Worm (Caenorhabditis elegans) whole organism, midembryonic: ENCODE measurements around the gene col-93.
A peak's percentile ranks its signal among the peaks of the same experiment; 100 is the strongest.

Experiments
- T22C8.4 ChIP-seq: fragments of 200-800 bp; sonication (Bioruptor generic); IDR thresholded peaks from 2 replicates; pipeline ENCODE4 v1.3.6; 2022; ENCODE audit warnings: missing genetic modification characterization, missing compliant biosample characterization
- cog-1 ChIP-seq: sonication (generic microtip); optimal IDR thresholded peaks from 2 replicates; lab custom pipeline; 2016; ENCODE audit warnings: missing genetic modification characterization, missing compliant biosample characterization
- flt-1 ChIP-seq: fragments of 200-800 bp; sonication (Bioruptor generic); IDR thresholded peaks from 2 replicates; pipeline ENCODE4 v1.3.6; 2022; ENCODE audit warnings: missing genetic modification characterization, missing compliant biosample characterization
- klf-2 ChIP-seq: fragments of 200-800 bp; sonication (Bioruptor generic); conservative IDR thresholded peaks from 2 replicates; pipeline ENCODE4 v1.3.6; 2022; ENCODE audit warnings: missing genetic modification reagents, missing genetic modification characterization, missing compliant biosample characterization
- med-1 ChIP-seq: sonication (generic microtip); optimal IDR thresholded peaks from 2 replicates; lab custom pipeline; 2017; ENCODE audit warnings: missing genetic modification characterization, mild to moderate bottlenecking, missing compliant biosample characterization, antibody characterized with exemption, missing genetic modification reagents; ENCODE audit not compliant: insufficient read depth
- ref-1 ChIP-seq: fragments of 200-800 bp; sonication (Bioruptor generic); conservative IDR thresholded peaks from 2 replicates; pipeline ENCODE4 v1.3.6; 2022; ENCODE audit warnings: missing genetic modification reagents, missing genetic modification characterization, missing compliant biosample characterization
- tab-1 ChIP-seq: fragments of 200-800 bp; sonication (Bioruptor generic); IDR thresholded peaks from 2 replicates; pipeline ENCODE4 v1.3.6; 2022; ENCODE audit warnings: missing genetic modification characterization, missing compliant biosample characterization
- ztf-23 ChIP-seq: fragments of 200-800 bp; sonication (Bioruptor generic); IDR thresholded peaks from 2 replicates; pipeline ENCODE4 v1.3.6; 2022; ENCODE audit warnings: missing genetic modification reagents, missing genetic modification characterization, missing compliant biosample characterization
- ztf-29 ChIP-seq: fragments of 200-800 bp; sonication (Bioruptor generic); IDR thresholded peaks from 2 replicates; pipeline ENCODE4 v1.3.6; 2022; ENCODE audit warnings: missing genetic modification reagents, missing genetic modification characterization, missing compliant biosample characterization

Gene col-93

ce11 chrIII:11008869-11009268 is 23.5 kb upstream of the col-93 start, which contains the start of gene exos-1:
Gene exos-1 (plus strand): TSS chrIII:11009043.
- TF ChIP-seq flt-1 (GFP tag; lab: Robert Waterston, UW) (no peak), ztf-29 (GFP tag; lab: Robert Waterston, UW) (no peak), cog-1 (tag; lab: Kevin White, UChicago) (no peak), T22C8.4 (GFP tag; lab: Robert Waterston, UW) (no peak), klf-2 (GFP tag; lab: Robert Waterston, UW) (no peak), ref-1 (GFP tag; lab: Robert Waterston, UW) (no peak), tab-1 (GFP tag; lab: Robert Waterston, UW) (no peak), med-1 (GFP tag; lab: Kevin White, UChicago) (no peak), ztf-23 (GFP tag; lab: Robert Waterston, UW) (no peak)

- TF ChIP-seq ztf-29 (GFP tag; lab: Robert Waterston, UW) (no peak), tab-1 (GFP tag; lab: Robert Waterston, UW) (no peak), T22C8.4 (GFP tag; lab: Robert Waterston, UW) (0 out of 2 replicates have a peak, but pooled peaks have one; percentile 38), med-1 (GFP tag; lab: Kevin White, UChicago) (no peak), ztf-23 (GFP tag; lab: Robert Waterston, UW) (peak; percentile 72), klf-2 (GFP tag; lab: Robert Waterston, UW) (no peak), ref-1 (GFP tag; lab: Robert Waterston, UW) (no peak), flt-1 (GFP tag; lab: Robert Waterston, UW) (peak; percentile 72), cog-1 (tag; lab: Kevin White, UChicago) (peak; percentile 4)
Observed at ce11 chrIII:11007552-11008272, 22.3 kb upstream of the col-93 start, which contains the start of the genes fipr-17 and Y48A6B.3. Gene fipr-17 (minus strand): TSS chrIII:11007602. Gene Y48A6B.3 (plus strand): TSS chrIII:11008222.

ce11 chrIII:11002808-11003207 is 17.4 kb upstream of the col-93 start:
- TF ChIP-seq med-1 (GFP tag; lab: Kevin White, UChicago), result no peak
- no peak for TF ChIP-seq tab-1 (GFP tag; lab: Robert Waterston, UW)
- no peak for TF ChIP-seq T22C8.4 (GFP tag; lab: Robert Waterston, UW)
- TF ChIP-seq flt-1 (GFP tag; lab: Robert Waterston, UW), result no peak
- no peak for TF ChIP-seq ref-1 (GFP tag; lab: Robert Waterston, UW)
- TF ChIP-seq cog-1 (tag; lab: Kevin White, UChicago), result no peak
- no peak for TF ChIP-seq ztf-23 (GFP tag; lab: Robert Waterston, UW)
- no peak for TF ChIP-seq ztf-29 (GFP tag; lab: Robert Waterston, UW)
- no peak for TF ChIP-seq klf-2 (GFP tag; lab: Robert Waterston, UW)

- TF ChIP-seq cog-1 (tag; lab: Kevin White, UChicago) (no peak), T22C8.4 (GFP tag; lab: Robert Waterston, UW) (no peak), med-1 (GFP tag; lab: Kevin White, UChicago) (no peak), tab-1 (GFP tag; lab: Robert Waterston, UW) (no peak), ztf-29 (GFP tag; lab: Robert Waterston, UW) (no peak), ref-1 (GFP tag; lab: Robert Waterston, UW) (no peak), klf-2 (GFP tag; lab: Robert Waterston, UW) (no peak), ztf-23 (GFP tag; lab: Robert Waterston, UW) (no peak), flt-1 (GFP tag; lab: Robert Waterston, UW) (no peak)
Observed at ce11 chrIII:10995156-10995555, 9.7 kb upstream of the col-93 start, which contains the start of gene dmsr-5. Gene dmsr-5 (minus strand): TSS chrIII:10995256.

ce11 chrIII:10994085-10994484 is 8.7 kb upstream of the col-93 start:
- TF ChIP-seq ztf-23 (GFP tag; lab: Robert Waterston, UW) (no peak), flt-1 (GFP tag; lab: Robert Waterston, UW) (no peak), T22C8.4 (GFP tag; lab: Robert Waterston, UW) (no peak), ref-1 (GFP tag; lab: Robert Waterston, UW) (no peak), tab-1 (GFP tag; lab: Robert Waterston, UW) (no peak), cog-1 (tag; lab: Kevin White, UChicago) (no peak), klf-2 (GFP tag; lab: Robert Waterston, UW) (no peak), ztf-29 (GFP tag; lab: Robert Waterston, UW) (no peak), med-1 (GFP tag; lab: Kevin White, UChicago) (no peak)

ce11 chrIII:10989491-10990032 is 4.2 kb upstream of the col-93 start:
- TF ChIP-seq T22C8.4 (GFP tag; lab: Robert Waterston, UW) (peak; percentile 92), tab-1 (GFP tag; lab: Robert Waterston, UW) (peak; percentile 94), ztf-29 (GFP tag; lab: Robert Waterston, UW) (peak; percentile 93), med-1 (GFP tag; lab: Kevin White, UChicago) (peak; percentile 66), flt-1 (GFP tag; lab: Robert Waterston, UW) (peak; percentile 96), ref-1 (GFP tag; lab: Robert Waterston, UW) (peak; percentile 91), ztf-23 (GFP tag; lab: Robert Waterston, UW) (peak; percentile 97), cog-1 (tag; lab: Kevin White, UChicago) (peak; percentile 96), klf-2 (GFP tag; lab: Robert Waterston, UW) (peak; percentile 96)

ce11 chrIII:10987561-10988184 is 2.3 kb upstream of the col-93 start, which contains the start of gene col-94:
Gene col-94 (minus strand): TSS chrIII:10987873.
- TF ChIP-seq T22C8.4 (GFP tag; lab: Robert Waterston, UW) (no peak), ztf-29 (GFP tag; lab: Robert Waterston, UW) (no peak), cog-1 (tag; lab: Kevin White, UChicago) (no peak), tab-1 (GFP tag; lab: Robert Waterston, UW) (no peak), flt-1 (GFP tag; lab: Robert Waterston, UW) (no peak), med-1 (GFP tag; lab: Kevin White, UChicago) (no peak), ztf-23 (GFP tag; lab: Robert Waterston, UW) (no peak), klf-2 (GFP tag; lab: Robert Waterston, UW) (no peak), ref-1 (GFP tag; lab: Robert Waterston, UW) (no peak)
